Worm (Caenorhabditis elegans): Measurements from ENCODE around the gene C36C9.4.
"Not testable (repeated sequence)": the region's sequence is repeated elsewhere in the genome, so short reads cannot be mapped to it uniquely, and the experiment has no call there.

C36C9.4 gene

DNA sequence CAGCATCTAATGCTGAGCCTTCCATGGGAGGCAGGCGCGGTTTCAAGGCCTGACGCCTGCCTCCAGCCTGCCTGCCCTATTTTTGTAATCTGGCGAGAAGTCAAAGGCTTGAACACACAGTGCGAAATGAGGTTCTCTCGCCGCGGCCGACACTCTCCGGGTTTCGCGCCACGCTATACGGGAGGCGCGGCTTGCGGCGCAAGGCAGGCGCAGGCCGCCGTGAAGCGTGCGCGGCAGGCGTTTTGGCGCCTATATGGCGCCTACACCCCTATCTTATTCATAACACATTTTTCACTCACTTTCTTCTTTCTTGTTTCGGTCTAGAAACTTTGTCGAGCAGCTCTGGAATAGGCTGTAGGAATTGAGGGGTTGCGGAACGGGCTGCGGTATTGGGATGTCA, 6.3 kb upstream of the C36C9.4 start:
- no peak for TF ChIP-seq tbx-2 (tag; optimal IDR thresholded peaks at IDR 0.05)

- TF ChIP-seq nfya-1 (tag; optimal IDR thresholded peaks at IDR 0.05; ENCODE audit: insufficient read depth) (no peak), zag-1 (tag; optimal IDR thresholded peaks at IDR 0.05) (no peak), nhr-237 (tag; optimal IDR thresholded peaks at IDR 0.05) (no peak), lin-15B (tag; optimal IDR thresholded peaks at IDR 0.05) (no peak), pqm-1 (tag; optimal IDR thresholded peaks at IDR 0.05) (no peak), fkh-2 (tag; optimal IDR thresholded peaks at IDR 0.05) (no peak), elt-1 (tag; optimal IDR thresholded peaks at IDR 0.05) (no peak), ama-1 (optimal IDR thresholded peaks at IDR 0.05) (no peak), ztf-4 (tag; optimal IDR thresholded peaks at IDR 0.05) (no peak), nhr-76 (tag; optimal IDR thresholded peaks at IDR 0.05) (no peak), nhr-25 (tag; optimal IDR thresholded peaks at IDR 0.05) (no peak), ceh-16 (tag; optimal IDR thresholded peaks at IDR 0.05) (no peak), pha-4 (tag; optimal IDR thresholded peaks at IDR 0.05) (no peak), mml-1 (tag; optimal IDR thresholded peaks at IDR 0.05) (no peak)
Measured at ce11 chrX:1698476-1698875, 1.7 kb upstream of the C36C9.4 start.

DNA sequence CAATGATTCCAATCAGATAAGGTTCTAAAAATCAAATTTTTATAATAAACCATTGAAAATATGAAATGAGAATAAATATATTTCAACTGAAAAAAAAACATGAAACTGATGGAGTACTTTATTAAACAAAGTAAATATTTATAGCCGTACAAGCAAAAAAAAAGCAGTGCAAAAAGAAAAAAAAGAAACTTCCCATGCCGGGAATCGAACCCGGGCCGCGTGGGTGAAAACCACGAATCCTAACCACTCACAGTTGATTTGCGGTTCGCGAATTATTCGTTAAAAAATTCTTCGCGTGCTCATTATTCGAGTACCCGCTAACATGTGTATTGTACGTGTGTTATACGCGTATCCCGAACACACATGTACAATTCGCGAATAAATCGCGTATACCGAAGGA, 5.9 kb downstream of the C36C9.4 start, which contains the start of gene C36C9.6:
TSS of gene C36C9.6 (minus strand) at position 101 of the 400 bp plus-strand sequence.
- TF ChIP-seq fkh-2, jun-1, zag-1 (tag; optimal IDR thresholded peaks at IDR 0.05): not testable (repeated sequence)

ce11 chrX:1689996-1690395, 6.8 kb downstream of the C36C9.4 start, which contains the start of gene C36C9.12:
Gene C36C9.12 (minus strand): TSS chrX:1690096.
- not testable (repeated sequence) for TF ChIP-seq nhr-237 (tag; optimal IDR thresholded peaks at IDR 0.05); eor-1 (tag; optimal IDR thresholded peaks at IDR 0.05); nhr-43 (tag; optimal IDR thresholded peaks at IDR 0.05; ENCODE audit: poor library complexity, severe bottlenecking)

DNA sequence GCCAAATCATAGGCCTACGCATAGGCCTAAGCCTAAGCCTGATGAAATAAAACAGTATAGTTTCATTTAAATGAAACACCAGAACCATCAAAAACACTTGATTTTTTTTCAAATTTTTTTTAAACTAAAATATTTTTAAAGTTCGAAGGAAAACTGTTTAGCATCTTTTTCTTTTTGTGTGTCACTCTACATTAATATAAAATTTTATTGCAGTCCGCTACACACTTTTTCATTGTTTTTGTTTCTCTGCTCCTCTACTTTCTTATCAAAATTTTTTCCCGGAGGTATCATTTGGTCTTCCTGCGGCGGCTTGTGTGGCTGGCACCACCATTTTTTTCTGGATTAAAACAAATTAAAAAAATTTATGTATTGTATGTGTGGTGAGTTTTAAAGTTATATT, 9.7 kb downstream of the C36C9.4 start, which contains the start of gene C36C9.11:
TSS of gene C36C9.11 (plus strand) at position 301 of the 400 bp plus-strand sequence.
- not testable (repeated sequence) for TF ChIP-seq ceh-82, ceh-16, nhr-237 (tag; optimal IDR thresholded peaks at IDR 0.05)

DNA sequence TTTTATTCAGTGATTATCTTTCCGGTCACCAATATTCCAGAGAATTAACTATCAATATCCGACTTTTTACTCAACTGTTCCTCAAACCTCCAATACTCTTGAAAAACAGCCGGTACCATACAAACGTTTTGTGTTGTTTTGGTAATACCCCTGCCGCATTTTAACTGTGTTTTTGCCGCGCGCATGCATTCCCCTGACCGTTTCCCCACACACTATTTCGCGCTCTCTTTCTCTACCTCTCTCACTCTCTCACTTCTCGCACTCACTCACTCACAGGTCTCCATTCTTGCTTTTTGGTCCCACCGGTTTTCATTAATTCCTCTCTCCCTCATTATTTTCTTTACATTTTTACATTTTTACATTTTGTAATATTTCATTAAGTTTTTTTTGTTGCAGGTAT, 14.2 kb downstream of the C36C9.4 start, which contains the start of gene meg-4:
TSS of gene meg-4 (plus strand) at position 397 of the 400 bp plus-strand sequence.
- no peak for TF ChIP-seq ceh-16 (tag; optimal IDR thresholded peaks at IDR 0.05)
- no peak for TF ChIP-seq nhr-23 (tag; optimal IDR thresholded peaks at IDR 0.05)
- no peak for TF ChIP-seq nhr-11 (tag; optimal IDR thresholded peaks at IDR 0.05)
- no peak for TF ChIP-seq nhr-25 (tag; optimal IDR thresholded peaks at IDR 0.05)
- no peak for TF ChIP-seq pqm-1 (tag; optimal IDR thresholded peaks at IDR 0.05)
- no peak for TF ChIP-seq fkh-2 (tag; optimal IDR thresholded peaks at IDR 0.05)
- TF ChIP-seq R02D3.7 (tag; optimal IDR thresholded peaks at IDR 0.05): no peak
- TF ChIP-seq nhr-28 (tag; optimal IDR thresholded peaks at IDR 0.05): no peak
- TF ChIP-seq daf-12 (tag; optimal IDR thresholded peaks at IDR 0.05): no peak
- no peak for TF ChIP-seq nhr-76 (tag; optimal IDR thresholded peaks at IDR 0.05)
- no peak for TF ChIP-seq elt-2 (tag; optimal IDR thresholded peaks at IDR 0.05)
- no peak for TF ChIP-seq egl-27 (tag; optimal IDR thresholded peaks at IDR 0.05)
- no peak for TF ChIP-seq egl-5 (tag; optimal IDR thresholded peaks at IDR 0.05)
- no peak for TF ChIP-seq sea-2 (GFP tag; optimal IDR thresholded peaks at IDR 0.05)
- no peak for TF ChIP-seq nhr-67 (tag; optimal IDR thresholded peaks at IDR 0.05)
- TF ChIP-seq fkh-10 (GFP tag; optimal IDR thresholded peaks at IDR 0.05): no peak
- no peak for TF ChIP-seq unc-39 (tag; optimal IDR thresholded peaks at IDR 0.05)
- no peak for TF ChIP-seq ztf-4 (tag; optimal IDR thresholded peaks at IDR 0.05)
- TF ChIP-seq pha-4 (tag; optimal IDR thresholded peaks at IDR 0.05): no peak
